Worm (Caenorhabditis elegans) whole organism, L3 larva: ENCODE results near the gene ucp-4.

Experiments
- ZK546.5 ChIP-seq: sonication (generic microtip); optimal IDR thresholded peaks from 2 replicates; lab custom pipeline; 2017; ENCODE audit warnings: missing biosample characterization, missing genetic modification characterization
- ama-1 ChIP-seq: fragments of 150-350 bp; optimal IDR thresholded peaks from 2 replicates; lab custom pipeline; 2018
- ceh-82 ChIP-seq: fragments of 150-350 bp; optimal IDR thresholded peaks from 2 replicates; lab custom pipeline; 2014; ENCODE audit warnings: missing biosample characterization, missing genetic modification characterization
- egl-5 ChIP-seq: fragments of 150-350 bp; optimal IDR thresholded peaks from 2 replicates; lab custom pipeline; 2017; ENCODE audit warnings: missing biosample characterization, missing genetic modification reagents, missing genetic modification characterization, inconsistent platforms
- elt-2 ChIP-seq: sonication (generic microtip); optimal IDR thresholded peaks from 2 replicates; lab custom pipeline; 2016; ENCODE audit warnings: missing genetic modification reagents, mild to moderate bottlenecking, missing genetic modification characterization, missing compliant biosample characterization
- hmg-11 ChIP-seq: sonication (generic microtip); optimal IDR thresholded peaks from 2 replicates; lab custom pipeline; 2016; ENCODE audit warnings: missing genetic modification characterization, missing compliant biosample characterization
- lin-39 ChIP-seq: fragments of 150-350 bp; optimal IDR thresholded peaks from 2 replicates; lab custom pipeline; 2018; ENCODE audit warnings: missing biosample characterization, missing genetic modification reagents, missing genetic modification characterization
- mdl-1 ChIP-seq: fragments of 150-350 bp; optimal IDR thresholded peaks from 2 replicates; lab custom pipeline; 2014; ENCODE audit warnings: missing biosample characterization, missing genetic modification characterization
- nfya-1 ChIP-seq: sonication (generic microtip); optimal IDR thresholded peaks from 2 replicates; lab custom pipeline; 2017; ENCODE audit warnings: missing genetic modification characterization, mild to moderate bottlenecking, missing compliant biosample characterization, antibody characterized with exemption, moderate library complexity; ENCODE audit not compliant: insufficient read depth
- nhr-12 ChIP-seq: fragments of 150-350 bp; optimal IDR thresholded peaks from 2 replicates; lab custom pipeline; 2014; ENCODE audit warnings: missing biosample characterization, missing genetic modification characterization
- nhr-25 ChIP-seq: sonication (generic microtip); optimal IDR thresholded peaks from 2 replicates; lab custom pipeline; 2017; ENCODE audit warnings: missing biosample characterization, missing genetic modification characterization
- pqm-1 ChIP-seq: fragments of 150-350 bp; optimal IDR thresholded peaks from 2 replicates; lab custom pipeline; 2017; ENCODE audit warnings: missing biosample characterization, missing genetic modification characterization, inconsistent platforms

DNA sequence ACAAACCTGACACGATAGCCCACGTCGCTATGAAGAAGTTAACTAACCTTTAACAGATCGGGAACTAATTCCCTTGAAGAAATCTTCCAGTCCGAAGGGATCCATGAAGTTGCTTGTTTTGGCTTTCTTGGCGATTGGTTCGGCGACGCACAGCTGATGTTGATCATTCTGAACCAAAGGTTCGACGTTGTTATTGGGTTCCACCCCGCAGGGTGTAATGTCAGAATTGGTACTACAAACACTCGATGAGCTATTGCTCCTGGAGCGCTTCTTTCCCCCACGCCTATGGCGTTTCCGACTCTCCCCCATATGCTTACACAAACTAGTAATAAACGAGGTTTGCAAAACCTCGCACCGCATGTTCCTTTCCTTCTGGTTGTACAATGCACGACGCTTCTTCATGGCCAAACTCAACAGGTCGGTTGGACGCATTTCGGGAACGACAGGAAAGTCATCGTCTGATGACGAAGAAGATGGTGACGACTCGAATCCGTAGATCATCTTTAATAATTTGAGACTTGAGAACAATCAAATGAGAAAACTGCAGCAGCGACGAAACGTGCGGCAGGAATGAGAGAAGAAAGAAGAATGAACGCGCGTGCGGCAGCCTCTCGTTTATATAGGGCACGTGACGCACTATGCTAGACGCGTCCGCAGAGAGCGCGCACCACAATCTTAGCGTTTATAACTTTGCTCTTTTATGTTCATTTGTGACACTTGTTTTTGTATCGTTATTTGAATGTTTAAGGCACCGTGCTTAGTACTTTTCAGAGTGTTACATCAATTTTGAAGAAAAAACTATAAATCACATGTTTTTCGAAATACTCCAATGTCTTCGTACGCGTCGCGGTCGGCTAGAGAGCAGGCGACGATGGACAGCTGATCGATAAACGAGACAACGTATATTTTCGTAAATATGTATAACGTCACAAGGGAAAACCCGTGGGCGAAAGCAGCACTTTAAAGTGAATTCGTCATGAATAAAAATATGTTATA lies 9.8 kb downstream of the ucp-4 start, which contains the start of gene tos-1:
- TF ChIP-seq hmg-11 (peak; percentile 75), nhr-12 (no peak), ZK546.5 (tag; lab: Kevin White, UChicago) (peak; percentile 47), nhr-25 (peak; percentile 99), ceh-82 (tag; lab: Kevin White, UChicago) (peak; percentile 91), lin-39 (tag; lab: Kevin White, UChicago) (peak; percentile 90), egl-5 (tag; lab: Kevin White, UChicago) (peak; percentile 96), elt-2 (tag; lab: Kevin White, UChicago) (peak; percentile 93), pqm-1 (peak; percentile 76), nfya-1 (tag; lab: Kevin White, UChicago) (peak; percentile 90), mdl-1 (peak; percentile 97), ama-1 (lab: Kevin White, UChicago) (peak; percentile 100)
